Fruit fly (Drosophila melanogaster) whole organism, embryonic: ENCODE data around the gene CG12608.
A peak's percentile ranks its signal among the peaks of the same experiment; 100 is the strongest.

ENCODE experiments used
- Aef1 ChIP-seq: fragments of 200-800 bp; sonication (Bioruptor generic); IDR thresholded peaks from 3 replicates; pipeline ENCODE4 v1.3.6; 2022; ENCODE audit warnings: missing biosample characterization, missing genetic modification characterization
- Blimp-1 ChIP-seq: fragments of 200-800 bp; sonication (Bioruptor generic); optimal IDR thresholded peaks from 3 replicates; lab custom pipeline; 2018; ENCODE audit warnings: missing biosample characterization, missing genetic modification characterization, mild to moderate bottlenecking, moderate library complexity, missing genetic modification reagents
- CG12391 ChIP-seq: fragments of 200-800 bp; sonication (Bioruptor generic); optimal IDR thresholded peaks from 3 replicates; lab custom pipeline; 2018; ENCODE audit warnings: missing biosample characterization, mild to moderate bottlenecking, missing genetic modification characterization, moderate library complexity
- CG13287 ChIP-seq: fragments of 200-800 bp; sonication (Bioruptor generic); IDR thresholded peaks from 2 replicates; pipeline ENCODE4 v1.3.6; 2022; ENCODE audit warnings: missing biosample characterization, missing genetic modification characterization; ENCODE audit not compliant: partially characterized antibody
- CG13424 ChIP-seq: fragments of 200-800 bp; sonication (Bioruptor generic); optimal IDR thresholded peaks from 2 replicates; lab custom pipeline; 2019; ENCODE audit warnings: missing biosample characterization, mild to moderate bottlenecking, missing genetic modification characterization, moderate library complexity
- CG14050 ChIP-seq: fragments of 200-800 bp; sonication (Bioruptor generic); IDR thresholded peaks from 3 replicates; pipeline ENCODE4 v1.3.6; 2022; ENCODE audit warnings: missing biosample characterization, missing genetic modification characterization
- CG14710 ChIP-seq: fragments of 200-800 bp; sonication (Bioruptor generic); optimal IDR thresholded peaks from 3 replicates; lab custom pipeline; 2019; ENCODE audit warnings: missing biosample characterization, mild to moderate bottlenecking, missing genetic modification characterization, moderate library complexity
- CG15479 ChIP-seq: fragments of 200-800 bp; sonication (Bioruptor generic); optimal IDR thresholded peaks from 3 replicates; lab custom pipeline; 2019; ENCODE audit warnings: missing biosample characterization, mild to moderate bottlenecking, missing genetic modification characterization, moderate library complexity
- CG15601 ChIP-seq: fragments of 200-800 bp; sonication (Bioruptor generic); optimal IDR thresholded peaks from 3 replicates; lab custom pipeline; 2019; ENCODE audit warnings: missing biosample characterization, mild to moderate bottlenecking, missing genetic modification characterization, moderate library complexity
- CG17802 ChIP-seq: fragments of 200-800 bp; sonication (Bioruptor generic); optimal IDR thresholded peaks from 2 replicates; lab custom pipeline; 2018; ENCODE audit warnings: missing biosample characterization, mild to moderate bottlenecking, missing genetic modification characterization, moderate library complexity
- CG17912 ChIP-seq: fragments of 200-800 bp; sonication (Bioruptor generic); optimal IDR thresholded peaks from 2 replicates; lab custom pipeline; 2018; ENCODE audit warnings: missing biosample characterization, mild to moderate bottlenecking, missing genetic modification characterization
- CG18262 ChIP-seq: fragments of 200-800 bp; optimal IDR thresholded peaks from 3 replicates; lab custom pipeline; 2019; ENCODE audit warnings: missing biosample characterization, mild to moderate bottlenecking, missing genetic modification characterization, moderate library complexity
- CG2678 ChIP-seq: fragments of 200-800 bp; sonication (Bioruptor generic); optimal IDR thresholded peaks from 3 replicates; lab custom pipeline; 2019; ENCODE audit warnings: missing biosample characterization, mild to moderate bottlenecking, missing genetic modification characterization, moderate library complexity
- CG3281 ChIP-seq: fragments of 200-800 bp; sonication (Bioruptor generic); optimal IDR thresholded peaks from 3 replicates; lab custom pipeline; 2017; ENCODE audit warnings: missing biosample characterization, mild to moderate bottlenecking, missing genetic modification characterization
- CG33557 ChIP-seq: fragments of 200-800 bp; sonication (Bioruptor generic); optimal IDR thresholded peaks from 2 replicates; lab custom pipeline; 2019; ENCODE audit warnings: missing biosample characterization, mild to moderate bottlenecking, missing genetic modification characterization, moderate library complexity
- CG4707 ChIP-seq: fragments of 200-800 bp; sonication (Bioruptor generic); optimal IDR thresholded peaks from 2 replicates; lab custom pipeline; 2018; ENCODE audit warnings: missing biosample characterization, mild to moderate bottlenecking, missing genetic modification characterization, moderate library complexity
- CG7556 ChIP-seq: fragments of 200-800 bp; sonication (Bioruptor generic); optimal IDR thresholded peaks from 2 replicates; lab custom pipeline; 2017; ENCODE audit warnings: missing biosample characterization, mild to moderate bottlenecking, missing genetic modification characterization
- CG7839 ChIP-seq: fragments of 200-800 bp; sonication (Bioruptor generic); optimal IDR thresholded peaks from 3 replicates; lab custom pipeline; 2018; ENCODE audit warnings: missing biosample characterization, mild to moderate bottlenecking, missing genetic modification characterization, moderate library complexity
- CG7928 ChIP-seq: fragments of 200-800 bp; sonication (Bioruptor generic); optimal IDR thresholded peaks from 2 replicates; lab custom pipeline; 2017; ENCODE audit warnings: missing biosample characterization, mild to moderate bottlenecking, missing genetic modification characterization
- CG8765 ChIP-seq: fragments of 200-800 bp; sonication (Bioruptor generic); IDR thresholded peaks from 2 replicates; pipeline ENCODE4 v1.3.6; 2022; ENCODE audit warnings: missing biosample characterization, missing genetic modification characterization
- CG8924 ChIP-seq: fragments of 200-800 bp; optimal IDR thresholded peaks from 3 replicates; lab custom pipeline; 2019; ENCODE audit warnings: missing biosample characterization, mild to moderate bottlenecking, missing genetic modification characterization, moderate library complexity
- CG9437 ChIP-seq: fragments of 200-800 bp; sonication (Bioruptor generic); optimal IDR thresholded peaks from 2 replicates; lab custom pipeline; 2018; ENCODE audit warnings: missing biosample characterization, mild to moderate bottlenecking, missing genetic modification characterization
- CG9727 ChIP-seq: fragments of 200-800 bp; sonication (Bioruptor generic); optimal IDR thresholded peaks from 3 replicates; lab custom pipeline; 2017; ENCODE audit warnings: missing biosample characterization, mild to moderate bottlenecking, missing genetic modification characterization
- CG9932 ChIP-seq: fragments of 200-800 bp; sonication (Bioruptor generic); IDR thresholded peaks from 2 replicates; pipeline ENCODE4 v1.3.6; 2022; ENCODE audit warnings: missing biosample characterization, missing genetic modification characterization
- D ChIP-seq, 2 experiments: fragments of 200-800 bp in 1 of 2; fragments of >200 bp in 1 of 2; sonication (Bioruptor generic) in 1 of 2; optimal IDR thresholded peaks; 2 replicates in 1 of 2; 3 replicates in 1 of 2; lab custom pipeline; 2017; ENCODE audit warnings: mild to moderate bottlenecking in 1 of 2, missing biosample characterization in 1 of 2, missing genetic modification characterization in 1 of 2, missing genetic modification reagents in 1 of 2
- E2f1 ChIP-seq: fragments of 200-800 bp; sonication (Bioruptor generic); IDR thresholded peaks from 2 replicates; pipeline ENCODE4 v1.3.6; 2022; ENCODE audit warnings: missing biosample characterization, missing genetic modification characterization
- H2.0 ChIP-seq: fragments of 200-800 bp; sonication (Bioruptor generic); IDR thresholded peaks from 2 replicates; pipeline ENCODE4 v1.3.6; 2022; ENCODE audit warnings: missing biosample characterization, missing genetic modification characterization
- HmgZ ChIP-seq: fragments of 200-800 bp; sonication (Bioruptor generic); optimal IDR thresholded peaks from 2 replicates; lab custom pipeline; 2018; ENCODE audit warnings: missing biosample characterization, mild to moderate bottlenecking, missing genetic modification characterization
- Rx ChIP-seq: fragments of 200-800 bp; sonication (Bioruptor generic); IDR thresholded peaks from 2 replicates; pipeline ENCODE4 v1.3.6; 2022; ENCODE audit warnings: missing biosample characterization, missing genetic modification characterization
- Spps ChIP-seq: fragments of 200-800 bp; sonication (Bioruptor generic); optimal IDR thresholded peaks from 2 replicates; lab custom pipeline; 2018; ENCODE audit warnings: missing biosample characterization, mild to moderate bottlenecking, missing genetic modification characterization
- Stat92E ChIP-seq, 3 experiments: fragments of >200 bp in 2 of 3; fragments of 200-800 bp in 1 of 3; sonication (Bioruptor generic) in 1 of 3; optimal IDR thresholded peaks; 2 replicates each; lab custom pipeline; 2017 to 2019; ENCODE audit warnings: missing biosample characterization in 3 of 3, missing genetic modification characterization in 3 of 3, mild to moderate bottlenecking in 1 of 3, moderate library complexity in 1 of 3
- Xrp1 ChIP-seq: fragments of 200-800 bp; sonication (Bioruptor generic); IDR thresholded peaks from 2 replicates; pipeline ENCODE4 v1.3.6; 2022; ENCODE audit warnings: missing biosample characterization, missing genetic modification characterization
- az2 ChIP-seq: fragments of 200-800 bp; sonication (Bioruptor generic); optimal IDR thresholded peaks from 3 replicates; lab custom pipeline; 2016; ENCODE audit warnings: missing biosample characterization, missing genetic modification characterization
- bsh ChIP-seq, 2 experiments: fragments of 200-800 bp; sonication (Bioruptor generic); optimal IDR thresholded peaks; 2 replicates each; lab custom pipeline; 2017 to 2018; ENCODE audit warnings: mild to moderate bottlenecking in 2 of 2, missing biosample characterization in 2 of 2, missing genetic modification characterization in 2 of 2, moderate library complexity in 1 of 2
- danr ChIP-seq: fragments of 200-800 bp; sonication (Bioruptor generic); IDR thresholded peaks from 2 replicates; pipeline ENCODE4 v1.3.6; 2022; ENCODE audit warnings: missing biosample characterization, missing genetic modification characterization
- dysf ChIP-seq: fragments of 200-800 bp; sonication (Bioruptor generic); IDR thresholded peaks from 3 replicates; pipeline ENCODE4 v1.3.6; 2022; ENCODE audit warnings: missing biosample characterization, missing genetic modification characterization
- eve ChIP-seq, 2 experiments: fragments of >200 bp; optimal IDR thresholded peaks; 2 replicates each; lab custom pipeline; 2017; ENCODE audit warnings: missing biosample characterization in 2 of 2, missing genetic modification characterization in 2 of 2
- grau ChIP-seq: fragments of 200-800 bp; optimal IDR thresholded peaks from 3 replicates; lab custom pipeline; 2019; ENCODE audit warnings: missing biosample characterization, mild to moderate bottlenecking, missing genetic modification characterization, moderate library complexity
- jumu ChIP-seq: fragments of 200-800 bp; sonication (Bioruptor generic); optimal IDR thresholded peaks from 3 replicates; lab custom pipeline; 2016; ENCODE audit warnings: missing biosample characterization, missing genetic modification characterization
- nau ChIP-seq: fragments of 200-800 bp; sonication (Bioruptor generic); optimal IDR thresholded peaks from 3 replicates; lab custom pipeline; 2017; ENCODE audit warnings: missing biosample characterization, mild to moderate bottlenecking, missing genetic modification characterization, missing genetic modification reagents
- nom ChIP-seq: fragments of 200-800 bp; sonication (Bioruptor generic); optimal IDR thresholded peaks from 2 replicates; lab custom pipeline; 2017; ENCODE audit warnings: missing biosample characterization, missing genetic modification characterization, mild to moderate bottlenecking, moderate library complexity, missing genetic modification reagents
- prd ChIP-seq, 3 experiments: fragments of >200 bp in 2 of 3; fragments of 200-800 bp in 1 of 3; sonication (Bioruptor generic) in 1 of 3; optimal IDR thresholded peaks in 2 of 3; IDR thresholded peaks in 1 of 3; 2 replicates in 2 of 3; 3 replicates in 1 of 3; pipeline versions ENCODE4 v1.3.6 to Lab custom; 2017 to 2022; ENCODE audit warnings: missing biosample characterization in 1 of 3, missing genetic modification characterization in 1 of 3
- repo ChIP-seq: fragments of 200-800 bp; sonication (Bioruptor generic); optimal IDR thresholded peaks from 2 replicates; lab custom pipeline; 2016; ENCODE audit warnings: missing biosample characterization, missing genetic modification characterization
- rib ChIP-seq: fragments of 200-800 bp; sonication (Bioruptor generic); IDR thresholded peaks from 2 replicates; pipeline ENCODE4 v1.3.6; 2022; ENCODE audit warnings: missing biosample characterization, missing genetic modification characterization
- row ChIP-seq: fragments of 200-800 bp; sonication (Bioruptor generic); IDR thresholded peaks from 3 replicates; pipeline ENCODE4 v1.3.6; 2022; ENCODE audit warnings: missing biosample characterization, missing genetic modification characterization
- seq ChIP-seq: fragments of 200-800 bp; sonication (Bioruptor generic); IDR thresholded peaks from 2 replicates; pipeline ENCODE4 v1.3.6; 2022; ENCODE audit warnings: missing biosample characterization, missing genetic modification characterization
- slbo ChIP-seq: fragments of 200-800 bp; sonication (Bioruptor generic); IDR thresholded peaks from 2 replicates; pipeline ENCODE4 v1.3.6; 2022; ENCODE audit warnings: missing biosample characterization, missing genetic modification characterization
- so ChIP-seq: fragments of 200-800 bp; sonication (Bioruptor generic); IDR thresholded peaks from 3 replicates; pipeline ENCODE4 v1.3.6; 2022; ENCODE audit warnings: missing biosample characterization, missing genetic modification characterization
- sob ChIP-seq: fragments of 200-800 bp; sonication (Bioruptor generic); IDR thresholded peaks from 2 replicates; pipeline ENCODE4 v1.3.6; 2022; ENCODE audit warnings: missing biosample characterization, missing genetic modification characterization
- ssp ChIP-seq: fragments of 200-800 bp; sonication (Bioruptor generic); IDR thresholded peaks from 2 replicates; pipeline ENCODE4 v1.3.6; 2022; ENCODE audit warnings: missing biosample characterization, missing genetic modification characterization

CG12608 gene

dm6 chrX:15364467-15364866 is 20.0 kb upstream of the CG12608 start (continued):
- TF ChIP-seq seq (no peak), repo (no peak), jumu (no peak), sob (GFP tag; lab: Robert Waterston, UW) (no peak), ssp (no peak), CG17802 (tag; lab: Kevin White, UChicago) (no peak), CG14050 (GFP tag; lab: Robert Waterston, UW) (no peak), Rx (GFP tag; lab: Robert Waterston, UW) (no peak), HmgZ (tag; lab: Kevin White, UChicago) (no peak), Spps (tag; lab: Kevin White, UChicago) (no peak), bsh (GFP tag; optimal IDR thresholded peaks at IDR 0.05; lab: Kevin White, UChicago) (peak in 1 of 2 experiments; percentile 55), CG4707 (GFP tag; lab: Kevin White, UChicago) (peak; percentile 18), CG18262 (tag; lab: Kevin White, UChicago) (peak; percentile 72), CG3281 (GFP tag; lab: Kevin White, UChicago) (peak; percentile 2), CG7556 (GFP tag; lab: Kevin White, UChicago) (peak; percentile 53), CG9932 (no peak), slbo (no peak), CG12391 (tag; lab: Kevin White, UChicago) (peak; percentile 41), CG15601 (tag; lab: Kevin White, UChicago) (peak; percentile 31), CG14710 (tag; lab: Kevin White, UChicago) (peak; percentile 41), CG7928 (no peak), CG33557 (GFP tag; lab: Kevin White, UChicago) (peak; percentile 13), dysf (GFP tag; lab: Robert Waterston, UW) (no peak), row (GFP tag; lab: Robert Waterston, UW) (no peak), CG8765 (GFP tag; lab: Robert Waterston, UW) (no peak), CG13287 (GFP tag; lab: Robert Waterston, UW) (no peak), CG9437 (GFP tag; lab: Kevin White, UChicago) (no peak), prd (optimal IDR thresholded peaks at IDR 0.05; lab: Kevin White, UChicago) (no peak), prd (GFP tag; IDR thresholded peaks at IDR 0.05; lab: Robert Waterston, UW) (0 out of 3 replicates have a peak, but pooled peaks have one; percentile 16), eve (GFP tag; optimal IDR thresholded peaks at IDR 0.05; lab: Kevin White, UChicago) (peak in 1 of 2 experiments; percentile 9), CG15479 (GFP tag; lab: Kevin White, UChicago) (no peak), nau (GFP tag; lab: Kevin White, UChicago) (no peak), CG9727 (GFP tag; lab: Kevin White, UChicago) (no peak), rib (GFP tag; lab: Robert Waterston, UW) (no peak), so (GFP tag; lab: Robert Waterston, UW) (no peak), D (optimal IDR thresholded peaks at IDR 0.05; lab: Kevin White, UChicago) (no peak), D (GFP tag; optimal IDR thresholded peaks at IDR 0.05; lab: Kevin White, UChicago) (peak; percentile 44), Stat92E (GFP tag; optimal IDR thresholded peaks at IDR 0.05; lab: Kevin White, UChicago) (no peak), CG17912 (GFP tag; lab: Kevin White, UChicago) (no peak), CG8924 (peak; percentile 29), E2f1 (GFP tag; lab: Robert Waterston, UW) (no peak), CG7839 (peak; percentile 23), danr (GFP tag; lab: Robert Waterston, UW) (no peak), az2 (GFP tag; lab: Kevin White, UChicago) (peak; percentile 10), CG2678 (tag; lab: Kevin White, UChicago) (peak; percentile 55), Aef1 (GFP tag; lab: Robert Waterston, UW) (no peak), H2.0 (GFP tag; lab: Robert Waterston, UW) (no peak), Xrp1 (GFP tag; lab: Robert Waterston, UW) (no peak), nom (GFP tag; lab: Kevin White, UChicago) (no peak), CG13424 (peak; percentile 48), Blimp-1 (peak; percentile 51), grau (tag; lab: Kevin White, UChicago) (peak; percentile 43)
